Fruit fly (Drosophila melanogaster): ENCODE measurements around the gene CG11353.

dm6 chr3L:4534481-4534880 lies 1.5 kb downstream of the CG11353 start:
- no peak for TF ChIP-seq Pif1A (GFP tag; optimal IDR thresholded peaks at IDR 0.05)
- no peak for TF ChIP-seq CG17806 (tag; optimal IDR thresholded peaks at IDR 0.05)
- TF ChIP-seq CG9948 (tag; optimal IDR thresholded peaks at IDR 0.05), result no peak
- no peak for TF ChIP-seq CG12605 (GFP tag; IDR thresholded peaks at IDR 0.05)
- TF ChIP-seq rn (GFP tag; IDR thresholded peaks at IDR 0.05), result no peak
- no peak for TF ChIP-seq CG10348 (GFP tag; IDR thresholded peaks at IDR 0.05)
- TF ChIP-seq CG8159 (tag; optimal IDR thresholded peaks at IDR 0.05), result no peak
- TF ChIP-seq CG4496 (GFP tag; IDR thresholded peaks at IDR 0.05), result no peak
- TF ChIP-seq Ets98B (GFP tag; IDR thresholded peaks at IDR 0.05), result no peak
- no peak for TF ChIP-seq D1 (tag; optimal IDR thresholded peaks at IDR 0.05)
- TF ChIP-seq CG15710 (tag; optimal IDR thresholded peaks at IDR 0.05), result no peak
- TF ChIP-seq EcR (GFP tag; optimal IDR thresholded peaks at IDR 0.05), result no peak
